Worm (Caenorhabditis elegans) whole organism, early embryonic: ENCODE results near the gene puf-5.

Source experiments
- ama-1 ChIP-seq: fragments of 150-350 bp; optimal IDR thresholded peaks from 2 replicates; lab custom pipeline; 2014
- ceh-13 ChIP-seq: fragments of 200-800 bp; sonication (Bioruptor generic); optimal IDR thresholded peaks from 2 replicates; lab custom pipeline; 2018; ENCODE audit warnings: mild to moderate bottlenecking, missing genetic modification characterization, missing compliant biosample characterization
- flt-1 ChIP-seq: fragments of 200-800 bp; sonication (Bioruptor generic); IDR thresholded peaks from 2 replicates; pipeline ENCODE4 v1.3.6; 2022; ENCODE audit warnings: missing genetic modification characterization, missing compliant biosample characterization
- hnd-1 ChIP-seq: sonication (generic microtip); optimal IDR thresholded peaks from 2 replicates; lab custom pipeline; 2016; ENCODE audit warnings: missing genetic modification characterization, missing compliant biosample characterization
- tbx-11 ChIP-seq: fragments of 200-800 bp; sonication (Bioruptor generic); IDR thresholded peaks from 2 replicates; pipeline ENCODE4 v1.3.6; 2022; ENCODE audit warnings: missing genetic modification characterization, missing compliant biosample characterization
- tbx-37 ChIP-seq: fragments of 200-800 bp; sonication (Bioruptor generic); conservative IDR thresholded peaks from 2 replicates; pipeline ENCODE4 v1.3.6; 2022; ENCODE audit warnings: missing genetic modification reagents, missing genetic modification characterization, missing compliant biosample characterization

ce11 chrII:8621883-8622282 lies 46.5 kb downstream of the puf-5 start, which contains the start of gene T22C8.3:
- TF ChIP-seq ama-1: no peak
- TF ChIP-seq tbx-11 (GFP tag; lab: Robert Waterston, UW): no peak
- no peak for TF ChIP-seq hnd-1 (tag; lab: Kevin White, UChicago)
- no peak for TF ChIP-seq tbx-37 (GFP tag; lab: Robert Waterston, UW)
- no peak for TF ChIP-seq flt-1 (GFP tag; lab: Robert Waterston, UW)
- TF ChIP-seq ceh-13 (GFP tag; lab: Kevin White, UChicago): no peak
